Fruit fly (Drosophila melanogaster) whole organism, embryonic: ENCODE data around the gene CG9961.

Experiments used
- B-H2 ChIP-seq: fragments of 200-800 bp; sonication (Bioruptor generic); optimal IDR thresholded peaks from 2 replicates; lab custom pipeline; 2018; ENCODE audit warnings: missing biosample characterization, mild to moderate bottlenecking, missing genetic modification characterization
- Blimp-1 ChIP-seq: fragments of 200-800 bp; sonication (Bioruptor generic); optimal IDR thresholded peaks from 3 replicates; lab custom pipeline; 2018; ENCODE audit warnings: missing biosample characterization, missing genetic modification characterization, mild to moderate bottlenecking, moderate library complexity, missing genetic modification reagents
- CG12942 ChIP-seq: fragments of 200-800 bp; sonication (Bioruptor generic); optimal IDR thresholded peaks from 3 replicates; lab custom pipeline; 2016; ENCODE audit warnings: missing biosample characterization, missing genetic modification characterization
- CG1647 ChIP-seq: fragments of 200-800 bp; sonication (Bioruptor generic); optimal IDR thresholded peaks from 3 replicates; lab custom pipeline; 2016; ENCODE audit warnings: missing biosample characterization, missing genetic modification characterization
- CG17802 ChIP-seq: fragments of 200-800 bp; sonication (Bioruptor generic); optimal IDR thresholded peaks from 2 replicates; lab custom pipeline; 2018; ENCODE audit warnings: missing biosample characterization, mild to moderate bottlenecking, missing genetic modification characterization, moderate library complexity
- CG18599 ChIP-seq: fragments of 200-800 bp; sonication (Bioruptor generic); optimal IDR thresholded peaks from 3 replicates; lab custom pipeline; 2017; ENCODE audit warnings: missing biosample characterization, missing genetic modification characterization, mild to moderate bottlenecking, moderate library complexity, missing genetic modification reagents
- CG2889 ChIP-seq: fragments of 200-800 bp; sonication (Bioruptor generic); IDR thresholded peaks from 3 replicates; pipeline ENCODE4 v1.3.6; 2022; ENCODE audit warnings: missing biosample characterization, missing genetic modification characterization
- CG30431 ChIP-seq: fragments of 200-800 bp; sonication (Bioruptor generic); optimal IDR thresholded peaks from 2 replicates; lab custom pipeline; 2017; ENCODE audit warnings: missing biosample characterization, missing genetic modification characterization
- CG31224 ChIP-seq: fragments of 200-800 bp; sonication (Bioruptor generic); IDR thresholded peaks from 2 replicates; pipeline ENCODE4 v1.3.6; 2022; ENCODE audit warnings: missing biosample characterization, missing genetic modification characterization
- CG3281 ChIP-seq: fragments of 200-800 bp; sonication (Bioruptor generic); optimal IDR thresholded peaks from 3 replicates; lab custom pipeline; 2017; ENCODE audit warnings: missing biosample characterization, mild to moderate bottlenecking, missing genetic modification characterization
- CG33213 ChIP-seq: fragments of 200-800 bp; sonication (Bioruptor generic); optimal IDR thresholded peaks from 3 replicates; lab custom pipeline; 2016; ENCODE audit warnings: missing biosample characterization, missing genetic modification characterization
- CG33557 ChIP-seq: fragments of 200-800 bp; sonication (Bioruptor generic); optimal IDR thresholded peaks from 2 replicates; lab custom pipeline; 2019; ENCODE audit warnings: missing biosample characterization, mild to moderate bottlenecking, missing genetic modification characterization, moderate library complexity
- CG34376 ChIP-seq: fragments of 200-800 bp; sonication (Bioruptor generic); optimal IDR thresholded peaks from 2 replicates; lab custom pipeline; 2018; ENCODE audit warnings: missing biosample characterization, mild to moderate bottlenecking, missing genetic modification characterization
- CG6689 ChIP-seq: fragments of 200-800 bp; sonication (Bioruptor generic); IDR thresholded peaks from 2 replicates; pipeline ENCODE4 v1.3.6; 2022; ENCODE audit warnings: missing biosample characterization, missing genetic modification characterization
- CG7786 ChIP-seq: fragments of 200-800 bp; sonication (Bioruptor generic); optimal IDR thresholded peaks from 2 replicates; lab custom pipeline; 2016; ENCODE audit warnings: missing biosample characterization, missing genetic modification characterization
- CG8290 ChIP-seq, 3 experiments: fragments of 200-800 bp; sonication (Bioruptor generic); optimal IDR thresholded peaks; 2 replicates each; lab custom pipeline; 2016 to 2019; ENCODE audit warnings: missing biosample characterization in 3 of 3, missing genetic modification characterization in 3 of 3, mild to moderate bottlenecking in 2 of 3, moderate library complexity in 1 of 3
- CG9609 ChIP-seq: fragments of 200-800 bp; sonication (Bioruptor generic); optimal IDR thresholded peaks from 3 replicates; lab custom pipeline; 2016; ENCODE audit warnings: missing biosample characterization, missing genetic modification characterization
- Dp ChIP-seq: fragments of 200-800 bp; sonication (Bioruptor generic); optimal IDR thresholded peaks from 2 replicates; lab custom pipeline; 2018; ENCODE audit warnings: missing biosample characterization, mild to moderate bottlenecking, missing genetic modification characterization, moderate library complexity
- ERR ChIP-seq: fragments of 200-800 bp; sonication (Bioruptor generic); optimal IDR thresholded peaks from 2 replicates; lab custom pipeline; 2016; ENCODE audit warnings: missing biosample characterization, missing genetic modification characterization
- HLH3B ChIP-seq: fragments of 200-800 bp; sonication (Bioruptor generic); IDR thresholded peaks from 2 replicates; pipeline ENCODE4 v1.3.6; 2022; ENCODE audit warnings: missing biosample characterization, missing genetic modification characterization
- HLHmδ ChIP-seq: fragments of 200-800 bp; sonication (Bioruptor generic); optimal IDR thresholded peaks from 2 replicates; lab custom pipeline; 2018; ENCODE audit warnings: missing biosample characterization, mild to moderate bottlenecking, missing genetic modification characterization, moderate library complexity
- HmgZ ChIP-seq: fragments of 200-800 bp; sonication (Bioruptor generic); optimal IDR thresholded peaks from 2 replicates; lab custom pipeline; 2018; ENCODE audit warnings: missing biosample characterization, mild to moderate bottlenecking, missing genetic modification characterization
- Kr ChIP-seq: fragments of 200-800 bp; sonication (Bioruptor generic); optimal IDR thresholded peaks from 2 replicates; lab custom pipeline; 2017; ENCODE audit warnings: missing biosample characterization, mild to moderate bottlenecking, missing genetic modification characterization
- Mes4 ChIP-seq: fragments of 200-800 bp; sonication (Bioruptor generic); optimal IDR thresholded peaks from 2 replicates; lab custom pipeline; 2016; ENCODE audit warnings: missing biosample characterization, missing genetic modification characterization
- Opbp ChIP-seq: fragments of 200-800 bp; sonication (Bioruptor generic); IDR thresholded peaks from 3 replicates; pipeline ENCODE4 v1.3.6; 2022; ENCODE audit warnings: missing biosample characterization, missing genetic modification characterization; ENCODE audit not compliant: partially characterized antibody
- TFAM ChIP-seq: fragments of 200-800 bp; sonication (Bioruptor generic); optimal IDR thresholded peaks from 2 replicates; lab custom pipeline; 2017; ENCODE audit warnings: missing biosample characterization, missing genetic modification characterization, inconsistent platforms
- Tbp ChIP-seq: fragments of >200 bp; optimal IDR thresholded peaks from 2 replicates; lab custom pipeline; 2018; ENCODE audit warnings: missing biosample characterization, missing genetic modification characterization
- amos ChIP-seq: fragments of 200-800 bp; sonication (Bioruptor generic); IDR thresholded peaks from 2 replicates; pipeline ENCODE4 v1.3.6; 2022; ENCODE audit warnings: missing biosample characterization, missing genetic modification characterization; ENCODE audit not compliant: partially characterized antibody
- aop ChIP-seq: fragments of 200-800 bp; sonication (Bioruptor generic); IDR thresholded peaks from 2 replicates; pipeline ENCODE4 v1.3.6; 2022; ENCODE audit warnings: missing biosample characterization, missing genetic modification characterization
- chm ChIP-seq: fragments of 200-800 bp; sonication (Bioruptor generic); IDR thresholded peaks from 2 replicates; pipeline ENCODE4 v1.3.6; 2022; ENCODE audit warnings: missing biosample characterization, missing genetic modification characterization
- da ChIP-seq: fragments of 200-800 bp; sonication (Bioruptor generic); optimal IDR thresholded peaks from 2 replicates; lab custom pipeline; 2016; ENCODE audit warnings: missing biosample characterization, missing genetic modification characterization
- dimm ChIP-seq: fragments of 200-800 bp; sonication (Bioruptor generic); IDR thresholded peaks from 2 replicates; pipeline ENCODE4 v1.3.6; 2022; ENCODE audit warnings: missing biosample characterization, missing genetic modification characterization
- disco-r ChIP-seq: fragments of 200-800 bp; sonication (Bioruptor generic); optimal IDR thresholded peaks from 2 replicates; lab custom pipeline; 2016; ENCODE audit warnings: missing biosample characterization, missing genetic modification characterization
- exex ChIP-seq: fragments of 200-800 bp; sonication (Bioruptor generic); optimal IDR thresholded peaks from 4 replicates; lab custom pipeline; 2018; ENCODE audit warnings: missing biosample characterization, mild to moderate bottlenecking, missing genetic modification characterization, moderate library complexity
- eyg ChIP-seq: fragments of 200-800 bp; sonication (Bioruptor generic); optimal IDR thresholded peaks from 3 replicates; lab custom pipeline; 2016; ENCODE audit warnings: missing biosample characterization, missing genetic modification characterization
- jumu ChIP-seq: fragments of 200-800 bp; sonication (Bioruptor generic); optimal IDR thresholded peaks from 3 replicates; lab custom pipeline; 2016; ENCODE audit warnings: missing biosample characterization, missing genetic modification characterization
- pum ChIP-seq: fragments of 200-800 bp; sonication (Bioruptor generic); optimal IDR thresholded peaks from 2 replicates; lab custom pipeline; 2016; ENCODE audit warnings: missing biosample characterization, missing genetic modification characterization
- ttk ChIP-seq: fragments of 200-800 bp; sonication (Bioruptor generic); IDR thresholded peaks from 2 replicates; pipeline ENCODE4 v2.1.2; 2022; ENCODE audit warnings: missing biosample characterization, missing genetic modification characterization
- wdn ChIP-seq: fragments of 200-800 bp; sonication (Bioruptor generic); IDR thresholded peaks from 2 replicates; pipeline ENCODE4 v1.3.6; 2022; ENCODE audit warnings: missing biosample characterization, missing genetic modification characterization
- zfh1 ChIP-seq: fragments of 200-800 bp; sonication (Bioruptor generic); IDR thresholded peaks from 3 replicates; pipeline ENCODE4 v1.3.6; 2022; ENCODE audit warnings: missing biosample characterization, missing genetic modification characterization

The CG9961 gene

DNA sequence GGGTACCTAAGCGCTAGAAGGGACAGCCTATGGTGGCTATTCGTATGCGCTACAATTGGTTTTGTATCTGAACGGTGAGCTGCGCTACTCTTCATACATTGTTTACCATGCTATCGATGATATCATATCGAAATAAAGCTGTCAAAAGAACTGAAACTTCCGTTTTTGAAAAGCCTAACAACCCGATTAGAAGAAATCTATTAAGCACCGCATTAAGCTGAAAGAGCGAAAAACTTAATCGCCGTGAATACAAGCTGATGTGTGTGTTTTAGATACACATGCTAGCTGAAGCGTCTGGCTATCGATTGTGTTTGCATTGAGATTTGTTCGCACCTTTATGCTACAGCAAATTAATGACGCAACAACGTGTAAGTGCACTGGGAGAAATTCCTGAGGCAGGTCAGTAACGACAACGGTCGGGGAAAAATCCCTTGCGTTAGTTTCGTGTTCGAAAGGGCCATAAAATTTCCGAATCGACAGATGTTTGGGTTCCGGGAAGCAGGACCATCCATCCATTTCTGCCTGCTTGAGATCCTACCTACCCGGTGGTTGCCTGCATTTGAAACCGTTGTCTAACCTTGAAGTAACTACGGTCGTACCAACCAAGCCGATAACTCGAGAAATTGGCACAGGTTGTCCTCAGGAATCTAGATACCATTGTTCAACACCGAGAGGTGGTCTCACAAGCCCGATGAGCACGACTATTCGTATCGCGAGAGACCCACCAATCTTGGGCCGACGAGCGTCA is 5.8 kb upstream of the CG9961 start (continued):
- TF ChIP-seq CG8290 (GFP tag; optimal IDR thresholded peaks at IDR 0.05; lab: Kevin White, UChicago): peak; percentile 32
- TF ChIP-seq CG8290 (tag; optimal IDR thresholded peaks at IDR 0.05; lab: Kevin White, UChicago): peak in 1 of 2 experiments; percentile 94
- peak; percentile 33 for TF ChIP-seq CG33557 (GFP tag; lab: Kevin White, UChicago)
- TF ChIP-seq CG12942 (GFP tag; lab: Kevin White, UChicago): peak; percentile 48
- peak; percentile 72 for TF ChIP-seq CG33213 (GFP tag; lab: Kevin White, UChicago)
- TF ChIP-seq HmgZ: peak; percentile 85
- TF ChIP-seq disco-r (GFP tag; lab: Kevin White, UChicago): peak; percentile 67
- no peak for TF ChIP-seq amos
- TF ChIP-seq Dp (GFP tag; lab: Kevin White, UChicago): peak; percentile 0
- peak; percentile 62 for TF ChIP-seq da (GFP tag; lab: Kevin White, UChicago)
- TF ChIP-seq CG31224 (GFP tag; lab: Robert Waterston, UW): no peak
- TF ChIP-seq CG7786 (GFP tag; lab: Kevin White, UChicago): peak; percentile 76
- TF ChIP-seq CG3281: peak; percentile 85
- TF ChIP-seq TFAM (GFP tag; lab: Kevin White, UChicago): no peak
- peak; percentile 92 for TF ChIP-seq CG18599 (GFP tag; lab: Kevin White, UChicago)
- peak; percentile 75 for TF ChIP-seq ERR
- TF ChIP-seq B-H2 (GFP tag; lab: Kevin White, UChicago): peak; percentile 80
- TF ChIP-seq Blimp-1 (GFP tag; lab: Kevin White, UChicago): peak; percentile 72
- peak; percentile 86 for TF ChIP-seq exex
- no peak for TF ChIP-seq dimm (GFP tag; lab: Robert Waterston, UW)
- no peak for TF ChIP-seq HLH3B
- TF ChIP-seq CG17802: peak; percentile 32
- TF ChIP-seq CG34376 (GFP tag; lab: Kevin White, UChicago): peak; percentile 76
- TF ChIP-seq pum: peak; percentile 79
- TF ChIP-seq aop (GFP tag; lab: Robert Waterston, UW): no peak
- TF ChIP-seq eyg (GFP tag; lab: Kevin White, UChicago): no peak
- TF ChIP-seq zfh1 (GFP tag; lab: Robert Waterston, UW): no peak
- peak; percentile 74 for TF ChIP-seq Mes4 (GFP tag; lab: Kevin White, UChicago)
- TF ChIP-seq chm: no peak
- TF ChIP-seq CG1647 (GFP tag; lab: Kevin White, UChicago): peak; percentile 77
- no peak for TF ChIP-seq Tbp (GFP tag; lab: Kevin White, UChicago)
- no peak for TF ChIP-seq Opbp (GFP tag; lab: Robert Waterston, UW)
- no peak for TF ChIP-seq HLHmδ (GFP tag; lab: Kevin White, UChicago)
- no peak for TF ChIP-seq wdn
- peak; percentile 72 for TF ChIP-seq CG9609 (GFP tag; lab: Kevin White, UChicago)
- TF ChIP-seq Kr (GFP tag; lab: Kevin White, UChicago): no peak
- no peak for TF ChIP-seq CG2889
- no peak for TF ChIP-seq CG6689
- no peak for TF ChIP-seq ttk (GFP tag; lab: Robert Waterston, UW)
- TF ChIP-seq jumu (GFP tag; lab: Kevin White, UChicago): peak; percentile 76
- TF ChIP-seq CG30431: peak; percentile 66
